Worm (Caenorhabditis elegans): ENCODE results near the gene mix-1.

mix-1 gene

ce11 chrII:10857077-10857476 is 33.0 kb downstream of the mix-1 start, which contains the start of gene M106.7:
Gene M106.7 (minus strand): TSS chrII:10857177.
- TF ChIP-seq dpl-1 (GFP tag; optimal IDR thresholded peaks at IDR 0.05) = no peak
- no peak for TF ChIP-seq fkh-4 (tag; optimal IDR thresholded peaks at IDR 0.05; ENCODE audit: borderline replicate concordance)
- TF ChIP-seq lin-14 (GFP tag; optimal IDR thresholded peaks at IDR 0.05) = no peak
- TF ChIP-seq fkh-10 (GFP tag; optimal IDR thresholded peaks at IDR 0.05) = no peak
- TF ChIP-seq hlh-4 (tag; optimal IDR thresholded peaks at IDR 0.05) = no peak
- TF ChIP-seq ceh-82 (tag; optimal IDR thresholded peaks at IDR 0.05) = no peak
- no peak for TF ChIP-seq jun-1 (tag; optimal IDR thresholded peaks at IDR 0.05)
- no peak for TF ChIP-seq efl-3 (GFP tag; optimal IDR thresholded peaks at IDR 0.05)
- TF ChIP-seq rnt-1 (tag; optimal IDR thresholded peaks at IDR 0.05) = no peak
- no peak for TF ChIP-seq nhr-20 (tag; optimal IDR thresholded peaks at IDR 0.05)
- TF ChIP-seq hpl-2 (GFP tag; optimal IDR thresholded peaks at IDR 0.05) = no peak
- no peak for TF ChIP-seq sox-4 (tag; optimal IDR thresholded peaks at IDR 0.05)

DNA sequence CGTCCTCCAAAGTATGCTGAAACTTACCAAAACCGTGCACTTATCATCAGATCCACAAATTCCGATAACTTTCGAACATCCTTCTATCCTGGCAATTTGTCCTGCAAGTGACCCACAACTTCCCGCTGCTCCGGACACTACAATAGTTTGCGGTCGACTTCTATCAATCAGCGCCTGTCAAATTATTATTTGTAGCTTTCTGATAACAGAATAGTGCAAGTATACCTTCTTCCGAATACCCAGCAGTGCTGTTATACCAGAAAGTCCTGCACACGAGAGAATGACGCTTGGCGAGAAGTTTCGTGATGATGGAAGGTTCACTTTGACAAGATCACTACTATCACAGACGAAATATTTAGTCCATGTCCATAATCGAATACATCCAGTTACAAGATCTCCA is 35.3 kb downstream of the mix-1 start:
- TF ChIP-seq unc-62 (GFP tag; optimal IDR thresholded peaks at IDR 0.05) (no peak), tlp-1 (tag; optimal IDR thresholded peaks at IDR 0.05) (no peak), grh-1 (GFP tag; IDR thresholded peaks at IDR 0.05) (no peak), mdl-1 (tag; optimal IDR thresholded peaks at IDR 0.05) (no peak), efl-1 (optimal IDR thresholded peaks at IDR 0.05) (no peak), efl-1 (GFP tag; optimal IDR thresholded peaks at IDR 0.05 in 1 of 2) (no peak), ceh-90 (tag; optimal IDR thresholded peaks at IDR 0.05) (no peak)

- TF ChIP-seq elt-3 (tag; optimal IDR thresholded peaks at IDR 0.05) = peak in 1 of 6 experiments; percentile 53
- TF ChIP-seq nhr-19 (GFP tag; conservative IDR thresholded peaks at IDR 0.05) = no peak
- no peak for TF ChIP-seq egl-27 (tag; optimal IDR thresholded peaks at IDR 0.05)
- no peak for TF ChIP-seq grh-1 (GFP tag; IDR thresholded peaks at IDR 0.05)
- TF ChIP-seq ceh-90 (tag; optimal IDR thresholded peaks at IDR 0.05) = no peak
- no peak for TF ChIP-seq nhr-12 (tag; optimal IDR thresholded peaks at IDR 0.05)
- TF ChIP-seq vab-15 (tag; optimal IDR thresholded peaks at IDR 0.05) = no peak
- TF ChIP-seq mep-1 (tag; optimal IDR thresholded peaks at IDR 0.05) = no peak
- TF ChIP-seq sup-37 (GFP tag; optimal IDR thresholded peaks at IDR 0.05) = no peak
- TF ChIP-seq ama-1 (optimal IDR thresholded peaks at IDR 0.05) = no peak
- TF ChIP-seq ceh-82 (tag; optimal IDR thresholded peaks at IDR 0.05) = no peak
- TF ChIP-seq ces-1 (GFP tag; optimal IDR thresholded peaks at IDR 0.05) = no peak
- TF ChIP-seq ztf-4 (tag; optimal IDR thresholded peaks at IDR 0.05) = no peak
- TF ChIP-seq pax-3 (tag; optimal IDR thresholded peaks at IDR 0.05) = no peak
- TF ChIP-seq lin-14 (GFP tag; optimal IDR thresholded peaks at IDR 0.05) = no peak
- TF ChIP-seq Y116A8C.19 (tag; optimal IDR thresholded peaks at IDR 0.05; ENCODE audit: borderline replicate concordance) = no peak
- no peak for TF ChIP-seq lsy-2 (tag; optimal IDR thresholded peaks at IDR 0.05)
- peak; percentile 37 for TF ChIP-seq elt-2 (tag; optimal IDR thresholded peaks at IDR 0.05)
- no peak for TF ChIP-seq nhr-47 (tag; optimal IDR thresholded peaks at IDR 0.05)
- no peak for TF ChIP-seq ceh-8 (GFP tag; optimal IDR thresholded peaks at IDR 0.05)
- TF ChIP-seq C34B4.2 (tag; optimal IDR thresholded peaks at IDR 0.05) = no peak
- no peak for TF ChIP-seq nhr-77 (tag; optimal IDR thresholded peaks at IDR 0.05)
- no peak for TF ChIP-seq nhr-11 (tag; optimal IDR thresholded peaks at IDR 0.05)
- TF ChIP-seq nhr-237 (tag; optimal IDR thresholded peaks at IDR 0.05) = no peak
- TF ChIP-seq mab-9 (GFP tag; IDR thresholded peaks at IDR 0.05) = no peak
- no peak for TF ChIP-seq nhr-28 (tag; optimal IDR thresholded peaks at IDR 0.05)
- TF ChIP-seq lin-13 (GFP tag; optimal IDR thresholded peaks at IDR 0.05) = no peak
- no peak for TF ChIP-seq efl-1 (optimal IDR thresholded peaks at IDR 0.05)
- no peak for TF ChIP-seq efl-1 (GFP tag; optimal IDR thresholded peaks at IDR 0.05 in 1 of 2)
- no peak for TF ChIP-seq fos-1 (tag; optimal IDR thresholded peaks at IDR 0.05)
- TF ChIP-seq aly-2 (tag; optimal IDR thresholded peaks at IDR 0.05) = no peak
- no peak for TF ChIP-seq aha-1 (tag; optimal IDR thresholded peaks at IDR 0.05)
- peak in 1 of 2 experiments; percentile 47 for TF ChIP-seq lin-35 (GFP tag; optimal IDR thresholded peaks at IDR 0.05)
- no peak for TF ChIP-seq alr-1 (tag; optimal IDR thresholded peaks at IDR 0.05; ENCODE audit: borderline replicate concordance)
- TF ChIP-seq nhr-71 (tag; optimal IDR thresholded peaks at IDR 0.05) = peak; percentile 18
- peak; percentile 30 for TF ChIP-seq nhr-20 (tag; optimal IDR thresholded peaks at IDR 0.05)
- no peak for TF ChIP-seq unc-62 (GFP tag; optimal IDR thresholded peaks at IDR 0.05)
- no peak for TF ChIP-seq sptf-1 (tag; optimal IDR thresholded peaks at IDR 0.05)
- no peak for TF ChIP-seq hpl-2 (GFP tag; optimal IDR thresholded peaks at IDR 0.05)
Observed at ce11 chrII:10860840-10861239, 36.8 kb downstream of the mix-1 start, which contains the start of gene M106.3. Gene M106.3 (minus strand): TSS chrII:10860909.
